Worm (Caenorhabditis elegans) whole organism, L1 larva: Measurements from ENCODE around the gene C09G1.4.

ENCODE experiments used
- C16A3.4 ChIP-seq: fragments of 150-350 bp; optimal IDR thresholded peaks from 2 replicates; lab custom pipeline; 2014; ENCODE audit warnings: missing biosample characterization, missing genetic modification characterization
- aha-1 ChIP-seq: fragments of 150-350 bp; optimal IDR thresholded peaks from 2 replicates; lab custom pipeline; 2014; ENCODE audit warnings: missing biosample characterization, missing genetic modification characterization
- aly-2 ChIP-seq: fragments of 150-350 bp; optimal IDR thresholded peaks from 2 replicates; lab custom pipeline; 2014; ENCODE audit warnings: missing biosample characterization, missing genetic modification characterization
- ceh-82 ChIP-seq, 3 experiments: fragments of 150-350 bp in 1 of 3; sonication (generic microtip) in 2 of 3; optimal IDR thresholded peaks; 2 replicates each; lab custom pipeline; 2014 to 2017; ENCODE audit warnings: missing biosample characterization in 3 of 3, missing genetic modification characterization in 3 of 3
- ceh-88 ChIP-seq: fragments of 200-800 bp; sonication (Bioruptor generic); IDR thresholded peaks from 2 replicates; pipeline ENCODE4 v1.3.6; 2022; ENCODE audit warnings: missing genetic modification characterization, missing compliant biosample characterization
- ces-1 ChIP-seq: fragments of 150-350 bp; optimal IDR thresholded peaks from 2 replicates; lab custom pipeline; 2014; ENCODE audit warnings: missing biosample characterization, missing genetic modification reagents, missing genetic modification characterization
- dpl-1 ChIP-seq, 3 experiments: fragments of 150-350 bp in 2 of 3; sonication (generic microtip) in 1 of 3; optimal IDR thresholded peaks; 2 replicates each; lab custom pipeline; 2014 to 2017; ENCODE audit warnings: missing biosample characterization in 3 of 3, missing genetic modification characterization in 3 of 3, missing genetic modification reagents in 3 of 3
- dsc-1 ChIP-seq: sonication (generic microtip); optimal IDR thresholded peaks from 2 replicates; lab custom pipeline; 2016; ENCODE audit warnings: mild to moderate bottlenecking, missing genetic modification characterization, missing compliant biosample characterization
- efl-1 ChIP-seq, 4 experiments: fragments of 150-350 bp; optimal IDR thresholded peaks in 3 of 4; peaks in 1 of 4; 1 replicate in 1 of 4; 2 replicates in 3 of 4; lab custom pipeline; 2014; ENCODE audit warnings: missing biosample characterization in 2 of 4, missing genetic modification characterization in 2 of 4, missing genetic modification reagents in 2 of 4
- fkh-10 ChIP-seq: sonication (generic microtip); optimal IDR thresholded peaks from 2 replicates; lab custom pipeline; 2017; ENCODE audit warnings: missing biosample characterization, missing genetic modification reagents, missing genetic modification characterization
- fkh-8 ChIP-seq: sonication (generic microtip); optimal IDR thresholded peaks from 2 replicates; lab custom pipeline; 2016; ENCODE audit warnings: mild to moderate bottlenecking, missing genetic modification characterization, missing compliant biosample characterization
- fos-1 ChIP-seq: fragments of 150-350 bp; optimal IDR thresholded peaks from 2 replicates; lab custom pipeline; 2014; ENCODE audit warnings: missing biosample characterization, missing genetic modification characterization
- hlh-4 ChIP-seq: sonication (generic microtip); optimal IDR thresholded peaks from 2 replicates; lab custom pipeline; 2016; ENCODE audit warnings: mild to moderate bottlenecking, missing genetic modification characterization, missing compliant biosample characterization
- jun-1 ChIP-seq: fragments of 150-350 bp; optimal IDR thresholded peaks from 2 replicates; lab custom pipeline; 2014; ENCODE audit warnings: missing biosample characterization, missing genetic modification reagents, missing genetic modification characterization
- lin-14 ChIP-seq: fragments of 200-800 bp; sonication (Bioruptor generic); optimal IDR thresholded peaks from 2 replicates; lab custom pipeline; 2018; ENCODE audit warnings: mild to moderate bottlenecking, missing genetic modification characterization, moderate library complexity, missing compliant biosample characterization
- lin-15B ChIP-seq: fragments of 150-350 bp; sonication (generic microtip); optimal IDR thresholded peaks from 3 replicates; lab custom pipeline; 2014; ENCODE audit warnings: missing biosample characterization, missing genetic modification characterization
- lin-35 ChIP-seq, 2 experiments: fragments of 150-350 bp; optimal IDR thresholded peaks; 2 replicates each; lab custom pipeline; 2014; ENCODE audit warnings: missing biosample characterization in 2 of 2, missing genetic modification characterization in 2 of 2, missing genetic modification reagents in 2 of 2
- lir-3 ChIP-seq: sonication (generic microtip); optimal IDR thresholded peaks from 2 replicates; lab custom pipeline; 2016; ENCODE audit warnings: mild to moderate bottlenecking, missing genetic modification characterization, moderate library complexity, missing compliant biosample characterization; ENCODE audit not compliant: poor library complexity
- lsy-2 ChIP-seq, 2 experiments: fragments of 150-350 bp; optimal IDR thresholded peaks; 2 replicates each; lab custom pipeline; 2014; ENCODE audit warnings: missing biosample characterization in 2 of 2, missing genetic modification characterization in 2 of 2
- mdl-1 ChIP-seq, 2 experiments: fragments of 150-350 bp; optimal IDR thresholded peaks; 2 replicates each; lab custom pipeline; 2014 to 2017; ENCODE audit warnings: missing biosample characterization in 2 of 2, missing genetic modification characterization in 2 of 2, inconsistent platforms in 1 of 2
- nhr-19 ChIP-seq: fragments of 200-800 bp; sonication (Bioruptor generic); conservative IDR thresholded peaks from 2 replicates; pipeline ENCODE4 v1.3.6; 2022; ENCODE audit warnings: missing genetic modification characterization, missing compliant biosample characterization
- nhr-20 ChIP-seq: sonication (generic microtip); optimal IDR thresholded peaks from 2 replicates; lab custom pipeline; 2016; ENCODE audit warnings: mild to moderate bottlenecking, missing genetic modification characterization, missing compliant biosample characterization
- nhr-237 ChIP-seq: fragments of 150-350 bp; optimal IDR thresholded peaks from 2 replicates; lab custom pipeline; 2014; ENCODE audit warnings: missing biosample characterization, missing genetic modification characterization
- nhr-28 ChIP-seq: fragments of 150-350 bp; optimal IDR thresholded peaks from 2 replicates; lab custom pipeline; 2014; ENCODE audit warnings: missing biosample characterization, missing genetic modification characterization
- nhr-47 ChIP-seq: sonication (generic microtip); optimal IDR thresholded peaks from 2 replicates; lab custom pipeline; 2016; ENCODE audit warnings: mild to moderate bottlenecking, missing genetic modification characterization, moderate library complexity, missing compliant biosample characterization
- nhr-77 ChIP-seq: fragments of 150-350 bp; optimal IDR thresholded peaks from 2 replicates; lab custom pipeline; 2014; ENCODE audit warnings: missing biosample characterization, missing genetic modification characterization
- nhr-84 ChIP-seq: sonication (generic microtip); optimal IDR thresholded peaks from 2 replicates; lab custom pipeline; 2017; ENCODE audit warnings: missing biosample characterization, missing genetic modification characterization
- nhr-90 ChIP-seq: sonication (generic microtip); optimal IDR thresholded peaks from 2 replicates; lab custom pipeline; 2016; ENCODE audit warnings: mild to moderate bottlenecking, missing genetic modification characterization, missing compliant biosample characterization; ENCODE audit not compliant: poor library complexity
- pag-3 ChIP-seq: sonication (generic microtip); optimal IDR thresholded peaks from 2 replicates; lab custom pipeline; 2017; ENCODE audit warnings: missing genetic modification characterization, mild to moderate bottlenecking, missing compliant biosample characterization, antibody characterized with exemption, borderline replicate concordance; ENCODE audit not compliant: insufficient read depth
- pax-3 ChIP-seq: fragments of 200-800 bp; sonication (Bioruptor generic); optimal IDR thresholded peaks from 2 replicates; lab custom pipeline; 2018; ENCODE audit warnings: mild to moderate bottlenecking, missing genetic modification characterization, moderate library complexity, missing compliant biosample characterization
- pqm-1 ChIP-seq: sonication (generic microtip); optimal IDR thresholded peaks from 3 replicates; lab custom pipeline; 2017; ENCODE audit warnings: missing biosample characterization, missing genetic modification characterization
- rnt-1 ChIP-seq: sonication (generic microtip); optimal IDR thresholded peaks from 2 replicates; lab custom pipeline; 2016; ENCODE audit warnings: mild to moderate bottlenecking, missing genetic modification characterization, moderate library complexity, missing compliant biosample characterization
- snpc-4 ChIP-seq: fragments of 150-350 bp; optimal IDR thresholded peaks from 2 replicates; lab custom pipeline; 2014; ENCODE audit warnings: missing biosample characterization, missing genetic modification characterization
- sptf-1 ChIP-seq: fragments of 150-350 bp; optimal IDR thresholded peaks from 2 replicates; lab custom pipeline; 2014; ENCODE audit warnings: missing biosample characterization, missing genetic modification characterization
- sup-37 ChIP-seq: fragments of 200-800 bp; sonication (Bioruptor generic); optimal IDR thresholded peaks from 2 replicates; lab custom pipeline; 2018; ENCODE audit warnings: mild to moderate bottlenecking, missing genetic modification characterization, missing compliant biosample characterization
- tbx-2 ChIP-seq: sonication (generic microtip); optimal IDR thresholded peaks from 2 replicates; lab custom pipeline; 2016; ENCODE audit warnings: missing genetic modification characterization, missing compliant biosample characterization
- unc-130 ChIP-seq: fragments of 150-350 bp; optimal IDR thresholded peaks from 2 replicates; lab custom pipeline; 2017; ENCODE audit warnings: missing biosample characterization, missing genetic modification characterization, inconsistent platforms
- unc-86 ChIP-seq: sonication (generic microtip); optimal IDR thresholded peaks from 2 replicates; lab custom pipeline; 2016; ENCODE audit warnings: missing genetic modification characterization, missing compliant biosample characterization
- unc-98 ChIP-seq: fragments of 200-800 bp; sonication (Bioruptor generic); IDR thresholded peaks from 2 replicates; pipeline ENCODE4 v1.3.6; 2022; ENCODE audit warnings: missing genetic modification characterization, missing compliant biosample characterization
- zip-4 ChIP-seq: fragments of 200-800 bp; sonication (Bioruptor generic); optimal IDR thresholded peaks from 2 replicates; lab custom pipeline; 2018; ENCODE audit warnings: mild to moderate bottlenecking, missing genetic modification characterization, moderate library complexity, missing compliant biosample characterization
- ztf-11 ChIP-seq, 2 experiments: sonication (generic microtip); optimal IDR thresholded peaks; 2 replicates each; lab custom pipeline; 2016 to 2017; ENCODE audit warnings: missing genetic modification characterization in 2 of 2, missing biosample characterization in 1 of 2, missing compliant biosample characterization in 1 of 2
- ztf-4 ChIP-seq: fragments of 150-350 bp; optimal IDR thresholded peaks from 2 replicates; lab custom pipeline; 2014; ENCODE audit warnings: missing biosample characterization, missing genetic modification characterization

The C09G1.4 gene

ce11 chrX:16024558-16024957, 18.1 kb upstream of the C09G1.4 start (continued):
- TF ChIP-seq pqm-1 (tag; lab: Kevin White, UChicago) = no peak
- peak; percentile 43 for TF ChIP-seq nhr-90 (tag; lab: Kevin White, UChicago)
- TF ChIP-seq lin-14 (GFP tag; lab: Kevin White, UChicago) = peak; percentile 92
- TF ChIP-seq jun-1 (tag; lab: Kevin White, UChicago) = peak; percentile 67
- TF ChIP-seq tbx-2 = peak; percentile 44
- no peak for TF ChIP-seq fos-1 (tag; lab: Kevin White, UChicago)
- TF ChIP-seq hlh-4 = no peak
- TF ChIP-seq efl-1 (optimal IDR thresholded peaks at IDR 0.05; lab: Kevin White, UChicago) = peak; percentile 10 to 12
- TF ChIP-seq efl-1 (GFP tag; optimal IDR thresholded peaks at IDR 0.05 in 1 of 2; lab: Kevin White, UChicago) = no peak
- no peak for TF ChIP-seq nhr-84 (tag; lab: Kevin White, UChicago)
- TF ChIP-seq dsc-1 (tag; lab: Kevin White, UChicago) = peak; percentile 65
- peak; percentile 71 for TF ChIP-seq nhr-47 (tag; lab: Kevin White, UChicago)
- TF ChIP-seq ztf-11 (tag; optimal IDR thresholded peaks at IDR 0.05; lab: Kevin White, UChicago) = no peak
- TF ChIP-seq sptf-1 (tag; lab: Kevin White, UChicago) = no peak
- no peak for TF ChIP-seq pag-3
- TF ChIP-seq ces-1 (GFP tag; lab: Kevin White, UChicago) = no peak
- TF ChIP-seq aly-2 (tag; lab: Kevin White, UChicago) = no peak
- peak in 1 of 3 experiments; percentile 9 for TF ChIP-seq dpl-1 (GFP tag; optimal IDR thresholded peaks at IDR 0.05; lab: Kevin White, UChicago)
- no peak for TF ChIP-seq ztf-4 (tag; lab: Kevin White, UChicago)
- TF ChIP-seq unc-130 (tag; lab: Kevin White, UChicago) = no peak
- TF ChIP-seq unc-98 (GFP tag; lab: Robert Waterston, UW) = no peak
- peak; percentile 80 for TF ChIP-seq fkh-8 (tag; lab: Kevin White, UChicago)
- peak; percentile 41 for TF ChIP-seq nhr-19 (GFP tag; lab: Robert Waterston, UW)
- no peak for TF ChIP-seq aha-1
- TF ChIP-seq unc-86 = peak; percentile 20
- TF ChIP-seq lir-3 (tag; lab: Kevin White, UChicago) = no peak
- no peak for TF ChIP-seq nhr-28
- TF ChIP-seq lin-35 (GFP tag; optimal IDR thresholded peaks at IDR 0.05; lab: Kevin White, UChicago) = peak; percentile 32 to 37
- TF ChIP-seq lin-15B (tag; lab: Kevin White, UChicago) = no peak
- TF ChIP-seq rnt-1 (tag; lab: Kevin White, UChicago) = peak; percentile 72
- TF ChIP-seq ceh-82 (tag; optimal IDR thresholded peaks at IDR 0.05; lab: Kevin White, UChicago) = peak; percentile 28 to 83 (median 44)
- TF ChIP-seq ceh-88 = no peak
- no peak for TF ChIP-seq zip-4 (GFP tag; lab: Kevin White, UChicago)
- TF ChIP-seq lsy-2 (tag; optimal IDR thresholded peaks at IDR 0.05; lab: Kevin White, UChicago) = peak; percentile 0 to 62
- TF ChIP-seq C16A3.4 (tag; lab: Kevin White, UChicago) = peak; percentile 3
- TF ChIP-seq snpc-4 (tag; lab: Kevin White, UChicago) = peak; percentile 64
- TF ChIP-seq pax-3 (tag; lab: Kevin White, UChicago) = no peak
- peak; percentile 65 for TF ChIP-seq nhr-77 (tag; lab: Kevin White, UChicago)
- peak; percentile 64 for TF ChIP-seq nhr-20 (tag; lab: Kevin White, UChicago)
- TF ChIP-seq sup-37 (GFP tag; lab: Kevin White, UChicago) = no peak

ce11 chrX:16016796-16017195, 10.4 kb upstream of the C09G1.4 start, which contains the start of the genes VB0395L.1 and nhx-1:
Gene VB0395L.1 (minus strand): TSS chrX:16016981.
Gene nhx-1 (plus strand): TSS chrX:16017121.
- no peak for TF ChIP-seq fkh-10 (GFP tag; lab: Kevin White, UChicago)
- no peak for TF ChIP-seq mdl-1 (tag; optimal IDR thresholded peaks at IDR 0.05; lab: Kevin White, UChicago)
- TF ChIP-seq nhr-19 (GFP tag; lab: Robert Waterston, UW) = no peak
- TF ChIP-seq nhr-237 (tag; lab: Kevin White, UChicago) = no peak
- no peak for TF ChIP-seq lsy-2 (tag; optimal IDR thresholded peaks at IDR 0.05; lab: Kevin White, UChicago)
- TF ChIP-seq lir-3 (tag; lab: Kevin White, UChicago) = no peak
